Worm (Caenorhabditis elegans): ENCODE data around the gene srz-10.

DNA sequence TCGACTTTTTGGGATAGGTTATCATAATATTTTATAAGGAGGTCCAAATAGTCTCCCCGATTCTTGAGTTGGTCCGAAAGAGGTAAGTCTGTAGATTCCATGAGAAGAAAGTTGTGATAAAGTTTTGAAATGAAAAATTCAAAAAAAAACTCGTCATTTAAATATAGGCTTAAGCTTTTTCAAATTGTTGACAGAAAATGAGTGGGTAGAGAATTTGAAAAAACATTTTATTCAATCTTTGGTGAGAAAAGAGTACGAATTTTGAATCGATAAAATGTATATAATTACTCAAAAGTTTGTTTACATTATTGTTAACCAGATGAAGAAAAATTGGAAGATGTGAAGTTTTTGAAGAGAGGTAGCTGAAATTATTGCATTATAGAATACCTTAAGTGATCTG, 3.4 kb downstream of the srz-10 start, which contains the start of gene T26H8.5:
- TF ChIP-seq nhr-11 (tag; optimal IDR thresholded peaks at IDR 0.05) (no peak), nhr-76 (tag; optimal IDR thresholded peaks at IDR 0.05) (no peak), nhr-28 (tag; optimal IDR thresholded peaks at IDR 0.05) (no peak), lin-13 (GFP tag; optimal IDR thresholded peaks at IDR 0.05) (no peak), C16A3.4 (tag; optimal IDR thresholded peaks at IDR 0.05) (no peak), lsy-2 (tag; optimal IDR thresholded peaks at IDR 0.05) (no peak), xbp-1 (tag; optimal IDR thresholded peaks at IDR 0.05) (no peak)

Measured in whole organism, L1 larva.